Worm (Caenorhabditis elegans): ENCODE results near the gene Y43F8C.13.
A peak's percentile ranks its signal among the peaks of the same experiment; 100 is the strongest.

Y43F8C.13 gene

ce11 chrV:19671816-19672215 lies 25.4 kb downstream of the Y43F8C.13 start (continued):
- no peak for TF ChIP-seq C16A3.4 (tag; optimal IDR thresholded peaks at IDR 0.05)

ce11 chrV:19670866-19671265 lies 26.3 kb downstream of the Y43F8C.13 start:
- no peak for TF ChIP-seq egl-13 (tag; optimal IDR thresholded peaks at IDR 0.05)
- TF ChIP-seq unc-86 (tag; optimal IDR thresholded peaks at IDR 0.05): no peak

- TF ChIP-seq mep-1 (tag; optimal IDR thresholded peaks at IDR 0.05): no peak
- TF ChIP-seq nhr-20 (tag; optimal IDR thresholded peaks at IDR 0.05): no peak
- no peak for TF ChIP-seq efl-1 (optimal IDR thresholded peaks at IDR 0.05)
- no peak for TF ChIP-seq efl-1 (GFP tag; optimal IDR thresholded peaks at IDR 0.05 in 1 of 2)
- no peak for TF ChIP-seq lir-3 (tag; optimal IDR thresholded peaks at IDR 0.05; ENCODE audit: poor library complexity)
- TF ChIP-seq sup-37 (GFP tag; optimal IDR thresholded peaks at IDR 0.05): no peak
- no peak for TF ChIP-seq jun-1 (tag; optimal IDR thresholded peaks at IDR 0.05)
- no peak for TF ChIP-seq egl-27 (tag; optimal IDR thresholded peaks at IDR 0.05)
- TF ChIP-seq lin-14 (GFP tag; optimal IDR thresholded peaks at IDR 0.05): no peak
- no peak for TF ChIP-seq ztf-4 (tag; optimal IDR thresholded peaks at IDR 0.05)
- TF ChIP-seq pqm-1 (tag; optimal IDR thresholded peaks at IDR 0.05): no peak
- no peak for TF ChIP-seq ceh-90 (tag; optimal IDR thresholded peaks at IDR 0.05)
- TF ChIP-seq C04F5.9 (tag; optimal IDR thresholded peaks at IDR 0.05): no peak
- TF ChIP-seq pax-3 (tag; optimal IDR thresholded peaks at IDR 0.05): no peak
- TF ChIP-seq hlh-4 (tag; optimal IDR thresholded peaks at IDR 0.05): no peak
- no peak for TF ChIP-seq tlp-1 (tag; optimal IDR thresholded peaks at IDR 0.05)
- TF ChIP-seq snpc-4 (tag; optimal IDR thresholded peaks at IDR 0.05): no peak
- no peak for TF ChIP-seq lin-39 (tag; optimal IDR thresholded peaks at IDR 0.05)
- no peak for TF ChIP-seq unc-98 (GFP tag; IDR thresholded peaks at IDR 0.05)
- TF ChIP-seq nhr-71 (tag; optimal IDR thresholded peaks at IDR 0.05): no peak
- TF ChIP-seq ceh-82 (tag; optimal IDR thresholded peaks at IDR 0.05): no peak
These were observed 27.2 kb downstream of the Y43F8C.13 start, which contains the start of gene Y43F8C.11 for ce11 chrV:19669959-19670358. Gene Y43F8C.11 (plus strand): TSS chrV:19670259.

- TF ChIP-seq xbp-1 (tag; optimal IDR thresholded peaks at IDR 0.05) (no peak), dsc-1 (tag; optimal IDR thresholded peaks at IDR 0.05) (peak; percentile 47), pag-3 (tag; optimal IDR thresholded peaks at IDR 0.05; ENCODE audit: borderline replicate concordance, insufficient read depth) (no peak), fkh-10 (GFP tag; optimal IDR thresholded peaks at IDR 0.05) (no peak), aly-2 (tag; optimal IDR thresholded peaks at IDR 0.05) (no peak), pax-3 (tag; optimal IDR thresholded peaks at IDR 0.05) (peak; percentile 5), mdl-1 (tag; optimal IDR thresholded peaks at IDR 0.05) (no peak), fkh-4 (tag; optimal IDR thresholded peaks at IDR 0.05; ENCODE audit: borderline replicate concordance) (no peak), fkh-8 (tag; optimal IDR thresholded peaks at IDR 0.05) (peak; percentile 91), elt-3 (tag; optimal IDR thresholded peaks at IDR 0.05) (no peak), ceh-82 (tag; optimal IDR thresholded peaks at IDR 0.05) (no peak), mab-9 (GFP tag; IDR thresholded peaks at IDR 0.05) (no peak), sup-37 (GFP tag; optimal IDR thresholded peaks at IDR 0.05) (no peak), swsn-7 (tag; optimal IDR thresholded peaks at IDR 0.05) (no peak), nhr-47 (tag; optimal IDR thresholded peaks at IDR 0.05) (peak; percentile 44), nhr-71 (tag; optimal IDR thresholded peaks at IDR 0.05) (peak; percentile 63), nhr-237 (tag; optimal IDR thresholded peaks at IDR 0.05) (no peak), snpc-4 (tag; optimal IDR thresholded peaks at IDR 0.05) (no peak), ceh-90 (tag; optimal IDR thresholded peaks at IDR 0.05) (no peak), zag-1 (tag; optimal IDR thresholded peaks at IDR 0.05) (no peak)
These were observed 29.0 kb downstream of the Y43F8C.13 start for ce11 chrV:19668213-19668612.
